Fruit fly (Drosophila melanogaster) Kc167 (cell line): ENCODE results near the gene Sbat.

ENCODE experiments used
- Sin3A ChIP-seq: fragments of >200 bp; optimal IDR thresholded peaks from 2 replicates; lab custom pipeline; 2018; ENCODE audit warnings: missing external identifiers
- h ChIP-seq: fragments of >200 bp; optimal IDR thresholded peaks from 3 replicates; lab custom pipeline; 2018; ENCODE audit warnings: missing external identifiers
- psq ChIP-seq: fragments of >200 bp; optimal IDR thresholded peaks from 2 replicates; lab custom pipeline; 2017; ENCODE audit warnings: missing external identifiers

- TF ChIP-seq h (no peak), psq (lab: Kevin White, UChicago) (no peak), Sin3A (no peak)
These were observed 8.7 kb downstream of the Sbat start for dm6 chr2L:2886613-2887537.
